Fruit fly (Drosophila melanogaster) whole organism, embryonic: ENCODE measurements around the gene Mybbp1A.

Experiments
- Adf1 ChIP-seq: fragments of 200-800 bp; sonication (Bioruptor generic); IDR thresholded peaks from 2 replicates; pipeline ENCODE4 v1.3.6; 2022; ENCODE audit warnings: missing biosample characterization, missing genetic modification characterization
- C15 ChIP-seq: fragments of 200-800 bp; sonication (Bioruptor generic); IDR thresholded peaks from 3 replicates; pipeline ENCODE4 v1.3.6; 2022; ENCODE audit warnings: missing biosample characterization, missing genetic modification characterization
- CG10321 ChIP-seq: fragments of 200-800 bp; sonication (Bioruptor generic); IDR thresholded peaks from 2 replicates; pipeline ENCODE4 v1.3.6; 2022; ENCODE audit warnings: missing biosample characterization, missing genetic modification characterization
- CG10654 ChIP-seq: fragments of 200-800 bp; sonication (Bioruptor generic); optimal IDR thresholded peaks from 2 replicates; lab custom pipeline; 2016; ENCODE audit warnings: missing biosample characterization, missing genetic modification characterization
- CG12219 ChIP-seq: fragments of 200-800 bp; sonication (Bioruptor generic); optimal IDR thresholded peaks from 3 replicates; lab custom pipeline; 2018; ENCODE audit warnings: missing biosample characterization, mild to moderate bottlenecking, missing genetic modification characterization
- CG12659 ChIP-seq: fragments of 200-800 bp; sonication (Bioruptor generic); optimal IDR thresholded peaks from 3 replicates; lab custom pipeline; 2017; ENCODE audit warnings: mild to moderate bottlenecking, missing biosample characterization, missing genetic modification reagents, missing genetic modification characterization
- CG12744 ChIP-seq: fragments of 200-800 bp; sonication (Bioruptor generic); optimal IDR thresholded peaks from 2 replicates; lab custom pipeline; 2016; ENCODE audit warnings: missing biosample characterization, missing genetic modification characterization
- CG14014 ChIP-seq: fragments of 200-800 bp; sonication (Bioruptor generic); IDR thresholded peaks from 2 replicates; pipeline ENCODE4 v1.3.6; 2022; ENCODE audit warnings: missing biosample characterization, missing genetic modification characterization
- CG15514 ChIP-seq: fragments of 200-800 bp; sonication (Bioruptor generic); optimal IDR thresholded peaks from 3 replicates; lab custom pipeline; 2017; ENCODE audit warnings: missing biosample characterization, missing genetic modification characterization, mild to moderate bottlenecking, moderate library complexity, missing genetic modification reagents
- CG15601 ChIP-seq: fragments of 200-800 bp; sonication (Bioruptor generic); optimal IDR thresholded peaks from 3 replicates; lab custom pipeline; 2019; ENCODE audit warnings: missing biosample characterization, mild to moderate bottlenecking, missing genetic modification characterization, moderate library complexity
- CG2120 ChIP-seq: fragments of 200-800 bp; sonication (Bioruptor generic); optimal IDR thresholded peaks from 3 replicates; lab custom pipeline; 2016; ENCODE audit warnings: missing biosample characterization, missing genetic modification characterization
- CG2199 ChIP-seq: fragments of 200-800 bp; sonication (Bioruptor generic); IDR thresholded peaks from 3 replicates; pipeline ENCODE4 v1.3.6; 2022; ENCODE audit warnings: missing biosample characterization, missing genetic modification characterization
- CG31365 ChIP-seq: fragments of 200-800 bp; sonication (Bioruptor generic); optimal IDR thresholded peaks from 2 replicates; lab custom pipeline; 2018; ENCODE audit warnings: missing biosample characterization, mild to moderate bottlenecking, missing genetic modification characterization
- CG32767 ChIP-seq: fragments of 200-800 bp; sonication (Bioruptor generic); IDR thresholded peaks from 2 replicates; pipeline ENCODE4 v1.3.6; 2022; ENCODE audit warnings: missing biosample characterization, missing genetic modification characterization
- CG3281 ChIP-seq: fragments of 200-800 bp; sonication (Bioruptor generic); optimal IDR thresholded peaks from 3 replicates; lab custom pipeline; 2017; ENCODE audit warnings: missing biosample characterization, mild to moderate bottlenecking, missing genetic modification characterization
- CG4360 ChIP-seq: fragments of 200-800 bp; sonication (Bioruptor generic); IDR thresholded peaks from 2 replicates; pipeline ENCODE4 v1.3.6; 2022; ENCODE audit warnings: missing biosample characterization, missing genetic modification characterization
- CG5180 ChIP-seq: fragments of 200-800 bp; sonication (Bioruptor generic); optimal IDR thresholded peaks from 3 replicates; lab custom pipeline; 2017; ENCODE audit warnings: missing biosample characterization, missing genetic modification characterization, mild to moderate bottlenecking, moderate library complexity, missing genetic modification reagents
- CG6689 ChIP-seq: fragments of 200-800 bp; sonication (Bioruptor generic); IDR thresholded peaks from 2 replicates; pipeline ENCODE4 v1.3.6; 2022; ENCODE audit warnings: missing biosample characterization, missing genetic modification characterization
- CG6791 ChIP-seq: fragments of 200-800 bp; sonication (Bioruptor generic); IDR thresholded peaks from 3 replicates; pipeline ENCODE4 v1.3.6; 2022; ENCODE audit warnings: missing biosample characterization, missing genetic modification characterization; ENCODE audit not compliant: partially characterized antibody
- CG6813 ChIP-seq: fragments of 200-800 bp; sonication (Bioruptor generic); optimal IDR thresholded peaks from 2 replicates; lab custom pipeline; 2017; ENCODE audit warnings: missing biosample characterization, missing genetic modification characterization, mild to moderate bottlenecking, moderate library complexity, missing genetic modification reagents
- CG6854 ChIP-seq: fragments of 200-800 bp; sonication (Bioruptor generic); optimal IDR thresholded peaks from 3 replicates; lab custom pipeline; 2017; ENCODE audit warnings: missing biosample characterization, mild to moderate bottlenecking, missing genetic modification characterization
- CG8765 ChIP-seq: fragments of 200-800 bp; sonication (Bioruptor generic); IDR thresholded peaks from 2 replicates; pipeline ENCODE4 v1.3.6; 2022; ENCODE audit warnings: missing biosample characterization, missing genetic modification characterization
- CG9817 ChIP-seq: fragments of 200-800 bp; sonication (Bioruptor generic); optimal IDR thresholded peaks from 2 replicates; lab custom pipeline; 2018; ENCODE audit warnings: missing biosample characterization, mild to moderate bottlenecking, missing genetic modification characterization, moderate library complexity
- Dip2 ChIP-seq: fragments of 200-800 bp; sonication (Bioruptor generic); IDR thresholded peaks from 2 replicates; pipeline ENCODE4 v1.3.6; 2022; ENCODE audit warnings: missing biosample characterization, missing genetic modification characterization
- Ets65A ChIP-seq: fragments of 200-800 bp; sonication (Bioruptor generic); peaks from one replicate; lab custom pipeline; 2016; ENCODE audit warnings: missing biosample characterization, missing genetic modification characterization
- GATAe ChIP-seq: fragments of 200-800 bp; sonication (Bioruptor generic); conservative IDR thresholded peaks from 2 replicates; pipeline ENCODE4 v1.3.6; 2022; ENCODE audit warnings: missing biosample characterization, missing genetic modification characterization
- HLH54F ChIP-seq: fragments of 200-800 bp; sonication (Bioruptor generic); optimal IDR thresholded peaks from 3 replicates; lab custom pipeline; 2016; ENCODE audit warnings: missing biosample characterization, missing genetic modification characterization
- Kr ChIP-seq: fragments of 200-800 bp; sonication (Bioruptor generic); optimal IDR thresholded peaks from 2 replicates; lab custom pipeline; 2017; ENCODE audit warnings: missing biosample characterization, mild to moderate bottlenecking, missing genetic modification characterization
- Lim3 ChIP-seq: fragments of 200-800 bp; sonication (Bioruptor generic); IDR thresholded peaks from 2 replicates; pipeline ENCODE4 v1.3.6; 2022; ENCODE audit warnings: missing biosample characterization, missing genetic modification characterization
- Scr ChIP-seq: fragments of 200-800 bp; sonication (Bioruptor generic); IDR thresholded peaks from 2 replicates; pipeline ENCODE4 v1.3.6; 2022; ENCODE audit warnings: missing biosample characterization, missing genetic modification characterization; ENCODE audit not compliant: partially characterized antibody
- Sin3A ChIP-seq: fragments of >200 bp; optimal IDR thresholded peaks from 2 replicates; lab custom pipeline; 2018
- Sox102F ChIP-seq: fragments of 200-800 bp; sonication (Bioruptor generic); optimal IDR thresholded peaks from 2 replicates; lab custom pipeline; 2018; ENCODE audit warnings: missing biosample characterization, mild to moderate bottlenecking, missing genetic modification characterization, moderate library complexity
- Ssrp ChIP-seq: fragments of 200-800 bp; sonication (Bioruptor generic); optimal IDR thresholded peaks from 2 replicates; lab custom pipeline; 2018; ENCODE audit warnings: missing biosample characterization, mild to moderate bottlenecking, missing genetic modification characterization, moderate library complexity
- ac ChIP-seq: fragments of 200-800 bp; sonication (Bioruptor generic); optimal IDR thresholded peaks from 3 replicates; lab custom pipeline; 2017; ENCODE audit warnings: missing biosample characterization, mild to moderate bottlenecking, missing genetic modification characterization
- btn ChIP-seq: fragments of 200-800 bp; sonication (Bioruptor generic); optimal IDR thresholded peaks from 2 replicates; lab custom pipeline; 2016; ENCODE audit warnings: missing biosample characterization, missing genetic modification characterization
- cas ChIP-seq: fragments of 200-800 bp; sonication (Bioruptor generic); IDR thresholded peaks from 2 replicates; pipeline ENCODE4 v1.3.6; 2022; ENCODE audit warnings: missing biosample characterization, missing genetic modification characterization
- cg ChIP-seq: fragments of 200-800 bp; sonication (Bioruptor generic); optimal IDR thresholded peaks from 3 replicates; lab custom pipeline; 2019; ENCODE audit warnings: missing biosample characterization, mild to moderate bottlenecking, missing genetic modification characterization, moderate library complexity
- chinmo ChIP-seq: fragments of 200-800 bp; sonication (Bioruptor generic); IDR thresholded peaks from 4 replicates; pipeline ENCODE4 v1.3.6; 2022; ENCODE audit warnings: missing biosample characterization, missing genetic modification characterization; ENCODE audit not compliant: partially characterized antibody
- da ChIP-seq: fragments of 200-800 bp; sonication (Bioruptor generic); optimal IDR thresholded peaks from 2 replicates; lab custom pipeline; 2016; ENCODE audit warnings: missing biosample characterization, missing genetic modification characterization
- dm ChIP-seq: fragments of 200-800 bp; sonication (Bioruptor generic); optimal IDR thresholded peaks from 3 replicates; lab custom pipeline; 2016; ENCODE audit warnings: missing biosample characterization, missing genetic modification characterization
- hb ChIP-seq: fragments of 200-800 bp; sonication (Bioruptor generic); IDR thresholded peaks from 3 replicates; pipeline ENCODE4 v1.3.6; 2022; ENCODE audit warnings: missing biosample characterization, missing genetic modification characterization; ENCODE audit not compliant: partially characterized antibody
- hbn ChIP-seq: fragments of 200-800 bp; sonication (Bioruptor generic); IDR thresholded peaks from 2 replicates; pipeline ENCODE4 v1.3.6; 2022; ENCODE audit warnings: missing biosample characterization, missing genetic modification characterization; ENCODE audit not compliant: partially characterized antibody
- nmo ChIP-seq: fragments of 200-800 bp; sonication (Bioruptor generic); optimal IDR thresholded peaks from 2 replicates; lab custom pipeline; 2018; ENCODE audit warnings: missing biosample characterization, mild to moderate bottlenecking, missing genetic modification characterization, moderate library complexity
- prd ChIP-seq, 3 experiments: fragments of >200 bp in 2 of 3; fragments of 200-800 bp in 1 of 3; sonication (Bioruptor generic) in 1 of 3; optimal IDR thresholded peaks in 2 of 3; IDR thresholded peaks in 1 of 3; 2 replicates in 2 of 3; 3 replicates in 1 of 3; pipeline versions ENCODE4 v1.3.6 to Lab custom; 2017 to 2022; ENCODE audit warnings: missing biosample characterization in 1 of 3, missing genetic modification characterization in 1 of 3
- pum ChIP-seq: fragments of 200-800 bp; sonication (Bioruptor generic); optimal IDR thresholded peaks from 2 replicates; lab custom pipeline; 2016; ENCODE audit warnings: missing biosample characterization, missing genetic modification characterization
- schlank ChIP-seq: fragments of 200-800 bp; sonication (Bioruptor generic); optimal IDR thresholded peaks from 2 replicates; lab custom pipeline; 2018; ENCODE audit warnings: missing biosample characterization, mild to moderate bottlenecking, missing genetic modification characterization
- seq ChIP-seq: fragments of 200-800 bp; sonication (Bioruptor generic); IDR thresholded peaks from 2 replicates; pipeline ENCODE4 v1.3.6; 2022; ENCODE audit warnings: missing biosample characterization, missing genetic modification characterization
- stwl ChIP-seq: fragments of 200-800 bp; sonication (Bioruptor generic); optimal IDR thresholded peaks from 3 replicates; lab custom pipeline; 2018; ENCODE audit warnings: missing biosample characterization, mild to moderate bottlenecking, missing genetic modification characterization, moderate library complexity
- twi ChIP-seq: fragments of 200-800 bp; optimal IDR thresholded peaks from 2 replicates; lab custom pipeline; 2019; ENCODE audit warnings: missing biosample characterization, mild to moderate bottlenecking, missing genetic modification characterization, moderate library complexity
- vvl ChIP-seq: fragments of 200-800 bp; sonication (Bioruptor generic); IDR thresholded peaks from 2 replicates; pipeline ENCODE4 v1.3.6; 2022; ENCODE audit warnings: missing biosample characterization, missing genetic modification characterization

Gene Mybbp1A

DNA sequence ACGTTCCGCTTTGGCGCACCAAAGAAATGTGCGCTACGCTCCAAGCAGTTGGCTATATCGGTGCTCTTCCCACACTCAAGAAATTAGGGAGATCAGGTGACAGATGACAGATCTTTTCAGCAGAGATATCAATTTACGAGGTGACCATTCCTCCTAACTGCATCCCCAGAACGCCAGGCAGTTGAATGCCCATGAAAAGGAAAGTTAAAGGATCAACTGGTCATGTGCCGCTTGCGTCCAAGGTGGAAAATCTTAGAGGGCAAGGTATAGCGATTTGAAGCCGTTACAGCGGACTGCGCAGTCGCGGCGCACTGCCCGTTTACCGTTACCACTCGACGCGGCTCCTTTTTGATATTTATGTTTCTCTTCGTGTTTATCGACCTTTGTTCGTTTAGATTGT is 11.0 kb upstream of the Mybbp1A start (continued):
- no peak for TF ChIP-seq CG15514 (GFP tag; lab: Kevin White, UChicago)
- no peak for TF ChIP-seq Sin3A (lab: Kevin White, UChicago)
- no peak for TF ChIP-seq CG3281 (GFP tag; lab: Kevin White, UChicago)
- 0 out of 4 replicates have a peak, but pooled peaks have one; percentile 35 for TF ChIP-seq chinmo (GFP tag; lab: Robert Waterston, UW)
- TF ChIP-seq Kr (GFP tag; lab: Kevin White, UChicago) = no peak
- peak; percentile 3 for TF ChIP-seq CG5180
- TF ChIP-seq Ets65A (GFP tag; lab: Kevin White, UChicago) = peak; percentile 87
- no peak for TF ChIP-seq Dip2 (GFP tag; lab: Robert Waterston, UW)
- no peak for TF ChIP-seq ac (GFP tag; lab: Kevin White, UChicago)
- no peak for TF ChIP-seq schlank (tag; lab: Kevin White, UChicago)
- no peak for TF ChIP-seq CG12744 (GFP tag; lab: Kevin White, UChicago)
- peak; percentile 3 for TF ChIP-seq CG12659 (GFP tag; lab: Kevin White, UChicago)
- no peak for TF ChIP-seq CG9817 (tag; lab: Kevin White, UChicago)
- no peak for TF ChIP-seq hbn (GFP tag; lab: Robert Waterston, UW)
- no peak for TF ChIP-seq CG6854
- TF ChIP-seq CG32767 (GFP tag; lab: Robert Waterston, UW) = no peak
- no peak for TF ChIP-seq HLH54F (GFP tag; lab: Kevin White, UChicago)
- TF ChIP-seq pum = no peak
- peak; percentile 39 for TF ChIP-seq nmo
- no peak for TF ChIP-seq Adf1
- no peak for TF ChIP-seq dm (GFP tag; lab: Kevin White, UChicago)
- TF ChIP-seq Sox102F (GFP tag; lab: Kevin White, UChicago) = no peak
- no peak for TF ChIP-seq twi
- TF ChIP-seq vvl (GFP tag; lab: Robert Waterston, UW) = no peak
- TF ChIP-seq stwl = no peak
- no peak for TF ChIP-seq CG15601 (tag; lab: Kevin White, UChicago)
- peak; percentile 34 for TF ChIP-seq CG2120 (GFP tag; lab: Kevin White, UChicago)
- no peak for TF ChIP-seq CG31365 (tag; lab: Kevin White, UChicago)
- TF ChIP-seq CG6813 = no peak
- TF ChIP-seq btn = no peak
- TF ChIP-seq CG10654 = no peak
- no peak for TF ChIP-seq cg (GFP tag; lab: Kevin White, UChicago)
- no peak for TF ChIP-seq GATAe
- no peak for TF ChIP-seq da (GFP tag; lab: Kevin White, UChicago)
- TF ChIP-seq CG8765 (GFP tag; lab: Robert Waterston, UW) = no peak
- peak; percentile 11 for TF ChIP-seq CG12219 (GFP tag; lab: Kevin White, UChicago)
- peak; percentile 28 for TF ChIP-seq Ssrp
- TF ChIP-seq Scr = no peak
- TF ChIP-seq cas (GFP tag; lab: Robert Waterston, UW) = no peak
- no peak for TF ChIP-seq C15 (GFP tag; lab: Robert Waterston, UW)
- no peak for TF ChIP-seq CG14014 (GFP tag; lab: Robert Waterston, UW)
- TF ChIP-seq CG6689 (GFP tag; lab: Robert Waterston, UW) = 0 out of 2 replicates have a peak, but pooled peaks have one; percentile 29
- no peak for TF ChIP-seq CG10321 (GFP tag; lab: Robert Waterston, UW)
- TF ChIP-seq hb (GFP tag; lab: Robert Waterston, UW) = no peak
- no peak for TF ChIP-seq prd (optimal IDR thresholded peaks at IDR 0.05; lab: Kevin White, UChicago)
- no peak; the same call in 2 of the 3 replicates for TF ChIP-seq prd (GFP tag; IDR thresholded peaks at IDR 0.05; lab: Robert Waterston, UW)
- no peak for TF ChIP-seq seq (GFP tag; lab: Robert Waterston, UW)
- TF ChIP-seq Lim3 (GFP tag; lab: Robert Waterston, UW) = no peak
- no peak for TF ChIP-seq CG6791 (GFP tag; lab: Robert Waterston, UW)
- no peak for TF ChIP-seq CG4360
- TF ChIP-seq CG2199 = no peak
- TF ChIP-seq, all 482 proteins: peak for 123
